Fruit fly (Drosophila melanogaster) whole organism, prepupa: Measurements from ENCODE around the gene RpL7-like.

Source experiments
- Blimp-1 ChIP-seq: fragments of 200-800 bp; sonication (Bioruptor generic); optimal IDR thresholded peaks from 3 replicates; lab custom pipeline; 2017; ENCODE audit warnings: missing biosample characterization, missing genetic modification characterization, mild to moderate bottlenecking, moderate library complexity, missing genetic modification reagents
- CG10631 ChIP-seq: fragments of 200-800 bp; sonication (Bioruptor generic); optimal IDR thresholded peaks from 2 replicates; lab custom pipeline; 2016; ENCODE audit warnings: missing biosample characterization, missing genetic modification characterization
- CG11294 ChIP-seq: fragments of 200-800 bp; sonication (Bioruptor generic); IDR thresholded peaks from 2 replicates; pipeline ENCODE4 v1.3.6; 2022; ENCODE audit warnings: missing biosample characterization, missing genetic modification characterization
- CG1621 ChIP-seq: fragments of 200-800 bp; sonication (Bioruptor generic); optimal IDR thresholded peaks from 3 replicates; lab custom pipeline; 2018; ENCODE audit warnings: missing biosample characterization, mild to moderate bottlenecking, missing genetic modification characterization
- CG16779 ChIP-seq: fragments of 200-800 bp; sonication (Bioruptor generic); optimal IDR thresholded peaks from 3 replicates; lab custom pipeline; 2017; ENCODE audit warnings: missing biosample characterization, mild to moderate bottlenecking, missing genetic modification characterization
- CG31627 ChIP-seq: fragments of 200-800 bp; sonication (Bioruptor generic); optimal IDR thresholded peaks from 3 replicates; lab custom pipeline; 2016; ENCODE audit warnings: missing biosample characterization, missing genetic modification characterization
- CG32006 ChIP-seq: fragments of 200-800 bp; sonication (Bioruptor generic); optimal IDR thresholded peaks from 3 replicates; lab custom pipeline; 2017; ENCODE audit warnings: missing biosample characterization, mild to moderate bottlenecking, missing genetic modification characterization
- CG34406 ChIP-seq: fragments of 200-800 bp; sonication (Bioruptor generic); optimal IDR thresholded peaks from 3 replicates; lab custom pipeline; 2016; ENCODE audit warnings: missing biosample characterization, missing genetic modification characterization
- CG4318 ChIP-seq: fragments of 200-800 bp; sonication (Bioruptor generic); optimal IDR thresholded peaks from 3 replicates; lab custom pipeline; 2017; ENCODE audit warnings: missing biosample characterization, mild to moderate bottlenecking, missing genetic modification characterization
- CG6163 ChIP-seq: fragments of 200-800 bp; sonication (Bioruptor generic); IDR thresholded peaks from 3 replicates; pipeline ENCODE4 v1.3.6; 2022; ENCODE audit warnings: missing biosample characterization, missing genetic modification characterization
- CG6276 ChIP-seq: fragments of 200-800 bp; sonication (Bioruptor generic); optimal IDR thresholded peaks from 2 replicates; lab custom pipeline; 2017; ENCODE audit warnings: missing biosample characterization, mild to moderate bottlenecking, missing genetic modification characterization
- CG6854 ChIP-seq: fragments of 200-800 bp; sonication (Bioruptor generic); optimal IDR thresholded peaks from 2 replicates; lab custom pipeline; 2017; ENCODE audit warnings: missing biosample characterization, mild to moderate bottlenecking, missing genetic modification characterization
- CG8319 ChIP-seq: fragments of 200-800 bp; sonication (Bioruptor generic); optimal IDR thresholded peaks from 3 replicates; lab custom pipeline; 2016; ENCODE audit warnings: missing biosample characterization, missing genetic modification characterization
- CG8632 ChIP-seq: fragments of 200-800 bp; sonication (Bioruptor generic); optimal IDR thresholded peaks from 3 replicates; lab custom pipeline; 2016; ENCODE audit warnings: missing biosample characterization, missing genetic modification characterization
- CG9139 ChIP-seq: fragments of 200-800 bp; sonication (Bioruptor generic); optimal IDR thresholded peaks from 3 replicates; lab custom pipeline; 2017; ENCODE audit warnings: missing biosample characterization, mild to moderate bottlenecking, missing genetic modification characterization
- Eip75B ChIP-seq: fragments of 200-800 bp; sonication (Bioruptor generic); optimal IDR thresholded peaks from 3 replicates; lab custom pipeline; 2016; ENCODE audit warnings: missing biosample characterization, missing genetic modification characterization
- Eip78C ChIP-seq: fragments of 200-800 bp; sonication (Bioruptor generic); peaks from one replicate; lab custom pipeline; 2016; ENCODE audit warnings: missing biosample characterization, missing genetic modification characterization
- Ets96B ChIP-seq: fragments of 200-800 bp; optimal IDR thresholded peaks from 2 replicates; lab custom pipeline; 2019; ENCODE audit warnings: missing biosample characterization, mild to moderate bottlenecking, missing genetic modification characterization, moderate library complexity
- Hr4 ChIP-seq: fragments of 200-800 bp; sonication (Bioruptor generic); optimal IDR thresholded peaks from 3 replicates; lab custom pipeline; 2016; ENCODE audit warnings: missing biosample characterization, missing genetic modification characterization
- OdsH ChIP-seq: fragments of 200-800 bp; sonication (Bioruptor generic); optimal IDR thresholded peaks from 3 replicates; lab custom pipeline; 2016; ENCODE audit warnings: missing biosample characterization, missing genetic modification characterization
- Smox ChIP-seq: fragments of 200-800 bp; sonication (Bioruptor generic); optimal IDR thresholded peaks from 3 replicates; lab custom pipeline; 2016; ENCODE audit warnings: missing biosample characterization, missing genetic modification characterization
- Sox102F ChIP-seq: fragments of 200-800 bp; sonication (Bioruptor generic); optimal IDR thresholded peaks from 2 replicates; lab custom pipeline; 2016; ENCODE audit warnings: missing biosample characterization, mild to moderate bottlenecking, missing genetic modification characterization
- acj6 ChIP-seq: fragments of 200-800 bp; sonication (Bioruptor generic); optimal IDR thresholded peaks from 3 replicates; lab custom pipeline; 2016; ENCODE audit warnings: missing biosample characterization, missing genetic modification characterization
- dac ChIP-seq: fragments of 200-800 bp; sonication (Bioruptor generic); optimal IDR thresholded peaks from 2 replicates; lab custom pipeline; 2017; ENCODE audit warnings: missing biosample characterization, mild to moderate bottlenecking, missing genetic modification characterization
- dsx ChIP-seq: fragments of 200-800 bp; optimal IDR thresholded peaks from 3 replicates; lab custom pipeline; 2019; ENCODE audit warnings: missing biosample characterization, mild to moderate bottlenecking, missing genetic modification characterization, moderate library complexity; ENCODE audit not compliant: poor library complexity, severe bottlenecking
- eg ChIP-seq: fragments of 200-800 bp; sonication (Bioruptor generic); IDR thresholded peaks from 3 replicates; pipeline ENCODE4 v1.3.6; 2022; ENCODE audit warnings: missing biosample characterization, missing genetic modification characterization
- esn ChIP-seq: fragments of 200-800 bp; sonication (Bioruptor generic); optimal IDR thresholded peaks from 2 replicates; lab custom pipeline; 2016; ENCODE audit warnings: missing biosample characterization, mild to moderate bottlenecking, missing genetic modification characterization, moderate library complexity
- fd85E ChIP-seq: fragments of 200-800 bp; sonication (Bioruptor generic); optimal IDR thresholded peaks from 3 replicates; lab custom pipeline; 2016; ENCODE audit warnings: missing biosample characterization, missing genetic modification characterization
- fkh ChIP-seq: fragments of 200-800 bp; sonication (Bioruptor generic); optimal IDR thresholded peaks from 3 replicates; lab custom pipeline; 2017; ENCODE audit warnings: missing biosample characterization, mild to moderate bottlenecking, missing genetic modification characterization, moderate library complexity
- lz ChIP-seq: fragments of 200-800 bp; sonication (Bioruptor generic); optimal IDR thresholded peaks from 3 replicates; lab custom pipeline; 2016; ENCODE audit warnings: missing biosample characterization, missing genetic modification characterization
- pdm3 ChIP-seq: fragments of 200-800 bp; sonication (Bioruptor generic); optimal IDR thresholded peaks from 3 replicates; lab custom pipeline; 2016; ENCODE audit warnings: missing biosample characterization, missing genetic modification characterization
- spab ChIP-seq: fragments of 200-800 bp; sonication (Bioruptor generic); optimal IDR thresholded peaks from 2 replicates; lab custom pipeline; 2017; ENCODE audit warnings: missing biosample characterization, mild to moderate bottlenecking, missing genetic modification characterization, missing genetic modification reagents

The RpL7-like gene

DNA sequence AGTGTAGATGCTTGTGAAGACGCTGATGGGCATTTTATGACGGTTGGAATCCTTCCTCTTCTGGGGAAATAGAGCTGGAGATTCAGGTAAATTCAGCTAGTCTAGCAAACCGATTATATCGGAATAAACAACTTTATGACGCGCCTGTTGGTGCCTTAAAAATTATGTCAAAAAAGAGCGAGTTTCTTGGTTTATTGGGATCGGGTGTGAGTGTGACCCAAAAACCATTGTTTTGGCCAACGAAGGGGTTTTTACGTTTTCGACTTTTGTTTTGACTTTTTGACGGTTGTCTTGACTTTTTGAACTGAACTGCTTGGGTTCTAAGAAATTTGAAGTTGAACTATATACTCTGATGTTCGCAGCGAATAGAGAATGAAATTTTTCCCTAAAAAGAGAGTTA, 35.9 kb downstream of the RpL7-like start:
- TF ChIP-seq CG10631 (no peak), dac (no peak), dsx (GFP tag; lab: Kevin White, UChicago) (no peak), CG6163 (no peak), fkh (GFP tag; lab: Kevin White, UChicago) (no peak), CG11294 (no peak), CG8319 (GFP tag; lab: Kevin White, UChicago) (no peak)

DNA sequence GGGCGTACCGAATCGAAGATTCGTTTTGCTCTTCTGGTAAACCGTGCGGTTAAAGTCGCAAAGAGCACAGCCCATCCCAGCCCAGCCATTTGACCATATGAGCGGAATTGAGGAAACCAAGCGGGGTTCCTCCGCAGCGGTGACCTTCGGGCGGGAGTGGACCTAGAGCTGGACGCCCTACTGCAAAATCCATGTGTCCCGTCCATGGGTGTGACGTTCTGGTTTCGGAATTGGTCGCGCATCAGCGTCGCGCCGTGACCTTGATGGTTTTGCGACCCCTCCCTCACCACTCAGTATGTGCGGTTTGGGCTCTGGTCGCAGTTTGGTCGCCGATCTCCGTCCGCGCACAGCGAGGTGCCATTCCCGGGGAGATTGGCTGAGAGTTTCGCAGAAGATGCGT, 36.6 kb downstream of the RpL7-like start:
- no peak for TF ChIP-seq Hr4
- TF ChIP-seq CG1621: no peak
- no peak for TF ChIP-seq dac

DNA sequence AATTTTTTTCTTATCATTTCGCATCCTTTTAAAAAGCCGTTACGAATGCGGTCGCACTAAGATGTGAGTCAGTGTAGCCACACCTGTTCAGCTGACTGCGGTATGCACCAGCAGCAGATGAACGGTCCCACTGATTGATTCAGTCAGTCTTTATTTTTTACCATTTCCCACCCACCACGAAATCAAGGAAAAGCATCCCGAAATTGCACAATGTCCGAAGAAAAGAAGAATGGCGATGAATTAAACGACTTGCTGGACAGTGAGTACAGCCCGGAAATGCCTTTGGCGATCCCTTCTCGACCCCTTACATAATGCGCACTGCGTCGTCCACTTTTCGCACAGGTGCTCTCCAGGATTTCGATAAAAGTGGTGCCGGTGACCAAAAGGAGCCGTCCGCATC, 37.5 kb downstream of the RpL7-like start:
- TF ChIP-seq CG9139 (no peak), eg (GFP tag; lab: Robert Waterston, UW) (no peak), OdsH (GFP tag; lab: Kevin White, UChicago) (no peak), esn (no peak), CG32006 (GFP tag; lab: Kevin White, UChicago) (no peak), CG34406 (GFP tag; lab: Kevin White, UChicago) (no peak), Sox102F (no peak), CG31627 (no peak), Eip75B (GFP tag; lab: Kevin White, UChicago) (no peak), Ets96B (tag; lab: Kevin White, UChicago) (no peak), spab (no peak), CG6276 (GFP tag; lab: Kevin White, UChicago) (no peak), CG1621 (no peak), pdm3 (GFP tag; lab: Kevin White, UChicago) (no peak)

DNA sequence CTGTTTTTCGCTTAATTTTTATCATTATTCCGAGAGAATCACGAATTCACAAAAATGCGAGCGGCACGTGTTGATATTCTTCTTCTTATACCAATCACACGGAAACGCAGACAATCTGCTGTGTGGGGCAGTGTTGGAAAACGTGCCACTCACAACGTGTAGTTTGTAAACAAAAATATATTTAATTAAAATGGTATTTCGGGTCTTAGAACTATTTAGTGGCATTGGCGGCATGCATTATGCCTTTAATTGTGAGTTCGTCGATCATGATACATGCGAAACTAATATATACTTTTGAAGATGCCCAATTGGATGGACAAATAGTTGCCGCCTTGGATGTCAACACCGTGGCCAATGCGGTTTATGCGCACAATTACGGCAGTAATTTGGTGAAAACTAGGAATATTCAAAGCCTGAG, 40.3 kb downstream of the RpL7-like start, which contains the start of the genes CG6712 and Mt2:
TSS of gene CG6712 (minus strand) at position 116 of the 418 bp plus-strand sequence.
TSS of gene Mt2 (plus strand) at position 130 of the 418 bp plus-strand sequence.
- TF ChIP-seq CG8632 (GFP tag; lab: Kevin White, UChicago) (no peak), CG6854 (GFP tag; lab: Kevin White, UChicago) (no peak), CG4318 (GFP tag; lab: Kevin White, UChicago) (no peak), Smox (GFP tag; lab: Kevin White, UChicago) (no peak), fkh (GFP tag; lab: Kevin White, UChicago) (peak; percentile 28), CG9139 (no peak), lz (GFP tag; lab: Kevin White, UChicago) (peak; percentile 5), CG16779 (tag; lab: Kevin White, UChicago) (no peak), fd85E (GFP tag; lab: Kevin White, UChicago) (no peak), esn (peak; percentile 21), Eip78C (GFP tag; lab: Kevin White, UChicago) (peak; percentile 60)

DNA sequence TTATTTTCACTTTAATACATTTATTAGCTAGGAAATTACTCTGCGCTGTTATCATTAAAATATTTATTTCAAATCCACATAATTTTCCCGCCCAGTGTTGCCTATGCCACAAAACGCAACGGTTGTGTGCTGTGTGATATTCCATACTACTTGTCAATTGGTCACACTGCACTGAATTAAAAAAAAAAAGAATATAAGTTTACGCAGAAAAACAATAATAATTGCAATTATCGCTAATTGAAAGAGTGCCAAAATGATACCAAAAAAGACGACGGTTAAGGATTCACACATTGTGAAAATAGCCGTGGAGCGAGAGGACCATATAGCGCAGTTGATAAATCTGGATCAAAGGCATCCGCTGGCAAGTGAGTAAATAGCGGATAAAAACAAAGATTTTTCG, 41.6 kb downstream of the RpL7-like start, which contains the start of gene Ced-12:
TSS of gene Ced-12 (plus strand) at position 141 of the 400 bp plus-strand sequence.
- TF ChIP-seq fkh (GFP tag; lab: Kevin White, UChicago) (peak; percentile 45), acj6 (no peak), Blimp-1 (GFP tag; lab: Kevin White, UChicago) (no peak)
- TF ChIP-seq, all 60 proteins: peak for 1
